Worm (Caenorhabditis elegans): ENCODE data around the gene F44G4.7.

Gene F44G4.7

DNA sequence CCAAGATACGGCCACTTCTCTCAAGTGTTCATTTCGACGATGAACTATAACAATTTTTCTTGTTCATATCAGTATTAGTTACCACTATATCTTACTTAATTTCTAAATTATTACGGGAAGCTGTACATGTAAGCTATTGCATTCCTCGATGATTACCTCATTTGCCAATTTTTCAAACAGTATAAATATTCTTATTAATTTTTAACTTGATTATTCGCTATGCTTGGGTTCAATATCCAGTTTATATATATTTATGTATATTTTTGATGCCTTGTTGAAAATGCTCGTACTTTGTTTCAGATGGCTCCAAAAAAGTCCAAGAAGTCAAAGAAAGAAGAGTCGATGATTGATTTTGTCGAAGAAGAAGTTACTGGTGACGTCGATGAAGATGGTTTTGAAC lies 10.6 kb downstream of the F44G4.7 start, which contains the start of gene F44G4.1:
Gene F44G4.1, plus strand, starts transcription at position 301 of the 400 bp plus-strand sequence.
- TF ChIP-seq fkh-4 (tag; optimal IDR thresholded peaks at IDR 0.05; ENCODE audit: borderline replicate concordance) (no peak), snu-23 (GFP tag; optimal IDR thresholded peaks at IDR 0.05) (no peak), unc-98 (GFP tag; IDR thresholded peaks at IDR 0.05) (no peak), nhr-237 (tag; optimal IDR thresholded peaks at IDR 0.05) (no peak), nhr-84 (tag; optimal IDR thresholded peaks at IDR 0.05) (no peak)

DNA sequence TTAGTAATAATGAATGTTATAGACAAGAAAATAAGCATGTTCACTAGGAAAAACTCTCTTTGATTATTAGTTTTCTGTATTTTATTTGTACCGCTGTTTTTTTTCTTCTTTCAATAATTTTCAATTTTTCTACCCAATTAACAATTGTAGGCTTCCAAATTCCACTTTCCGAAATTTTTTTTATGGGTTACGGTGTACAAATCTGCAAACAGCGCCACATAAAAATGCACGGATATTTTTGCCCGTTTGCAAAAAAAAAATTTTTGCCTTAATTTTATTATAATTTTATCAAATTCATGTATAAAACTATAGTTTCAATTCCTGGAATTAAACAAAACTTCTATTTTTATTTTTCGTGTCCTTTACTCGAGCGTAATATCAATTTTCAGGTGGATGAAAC lies 12.2 kb downstream of the F44G4.7 start, which contains the start of gene ooc-5:
Gene ooc-5, plus strand, starts transcription at position 381 of the 400 bp plus-strand sequence.
- peak in 1 of 2 experiments; percentile 5 for TF ChIP-seq efl-1 (optimal IDR thresholded peaks at IDR 0.05)
- TF ChIP-seq efl-1 (GFP tag; optimal IDR thresholded peaks at IDR 0.05 in 1 of 2): peak in 1 of 2 experiments; percentile 8
- peak; percentile 74 for TF ChIP-seq F16B12.6 (tag; optimal IDR thresholded peaks at IDR 0.05)
- TF ChIP-seq aly-2 (tag; optimal IDR thresholded peaks at IDR 0.05): no peak
- no peak for TF ChIP-seq nhr-19 (GFP tag; conservative IDR thresholded peaks at IDR 0.05)
- peak; percentile 28 for TF ChIP-seq mep-1 (tag; optimal IDR thresholded peaks at IDR 0.05)
- peak; percentile 84 to 97 for TF ChIP-seq lsy-2 (tag; optimal IDR thresholded peaks at IDR 0.05)
- peak; percentile 1 for TF ChIP-seq skn-1 (tag; optimal IDR thresholded peaks at IDR 0.05)
- TF ChIP-seq dpl-1 (GFP tag; optimal IDR thresholded peaks at IDR 0.05): peak in 2 of 3 experiments; percentile 8 to 41

DNA sequence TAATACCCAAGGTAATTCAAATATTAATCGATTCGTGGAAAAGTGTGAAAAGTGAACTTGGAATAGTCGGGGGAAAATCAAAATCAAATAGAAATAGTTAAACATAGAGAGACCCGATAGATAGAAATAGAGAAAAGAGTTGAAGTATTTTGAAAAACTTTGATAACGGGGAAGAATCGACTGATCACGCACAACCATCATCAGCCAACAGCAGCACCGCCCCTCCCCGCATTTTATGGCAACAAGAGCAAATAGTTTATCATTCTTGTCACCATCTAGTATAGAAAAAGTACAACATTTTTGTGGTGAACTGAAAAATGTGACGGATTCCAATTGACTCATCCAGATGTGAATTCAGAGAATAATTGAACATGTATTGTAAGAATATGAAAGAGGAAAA lies 13.4 kb downstream of the F44G4.7 start:
- no peak for TF ChIP-seq efl-1 (optimal IDR thresholded peaks at IDR 0.05)
- TF ChIP-seq efl-1 (GFP tag; optimal IDR thresholded peaks at IDR 0.05 in 1 of 2): peak in 1 of 2 experiments; percentile 49
- peak in 1 of 2 experiments; percentile 31 for TF ChIP-seq lin-35 (GFP tag; optimal IDR thresholded peaks at IDR 0.05)
- TF ChIP-seq vab-15 (tag; optimal IDR thresholded peaks at IDR 0.05): no peak

DNA sequence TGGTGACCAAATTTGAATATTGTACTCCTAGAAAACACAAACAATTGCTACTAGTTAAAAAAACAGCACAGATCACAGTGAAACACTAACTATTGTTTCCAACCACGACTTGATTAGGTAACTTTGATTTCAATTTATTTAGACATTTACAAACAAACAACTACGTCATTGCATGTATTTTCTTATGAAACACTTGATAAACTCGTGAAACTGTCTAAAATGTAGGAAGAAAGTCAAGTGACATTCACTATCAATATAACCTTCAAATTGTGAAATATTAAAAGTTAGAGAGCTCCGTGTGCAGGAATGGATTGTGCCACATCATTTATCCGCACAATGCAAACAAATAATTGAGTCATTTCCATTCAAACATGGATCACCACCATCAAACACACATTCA lies 14.7 kb downstream of the F44G4.7 start:
- peak in 1 of 2 experiments; percentile 20 for TF ChIP-seq lin-35 (GFP tag; optimal IDR thresholded peaks at IDR 0.05)
- TF ChIP-seq elt-2 (tag; optimal IDR thresholded peaks at IDR 0.05): peak; percentile 19
- no peak for TF ChIP-seq nhr-71 (tag; optimal IDR thresholded peaks at IDR 0.05)
- peak; percentile 1 for TF ChIP-seq hpl-2 (GFP tag; optimal IDR thresholded peaks at IDR 0.05)

DNA sequence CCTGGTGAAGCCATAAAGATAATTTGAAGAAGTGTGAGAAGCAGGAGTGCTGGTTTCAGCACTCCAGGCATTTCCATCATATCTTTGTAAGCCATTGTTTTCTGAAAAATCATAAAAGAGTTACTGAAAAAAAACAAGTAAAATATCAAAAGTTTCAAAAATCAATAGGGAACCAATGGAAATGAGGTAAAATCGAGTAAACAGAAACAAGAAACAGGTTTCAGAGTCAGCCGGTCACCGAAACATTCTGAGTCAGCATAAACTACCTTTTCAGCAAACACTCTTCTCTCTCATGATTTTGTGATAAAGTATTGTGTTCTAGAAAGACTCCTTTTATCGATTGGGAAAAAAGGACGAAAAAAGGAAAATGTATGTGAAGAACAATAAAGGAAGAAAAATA lies 15.5 kb downstream of the F44G4.7 start, which contains the start of gene C18E9.9:
Gene C18E9.9, minus strand, starts transcription at position 101 of the 400 bp plus-strand sequence.
- TF ChIP-seq tbx-2 (tag; optimal IDR thresholded peaks at IDR 0.05): no peak
- no peak for TF ChIP-seq elt-3 (tag; optimal IDR thresholded peaks at IDR 0.05)
- TF ChIP-seq egl-27 (tag; optimal IDR thresholded peaks at IDR 0.05): no peak
- TF ChIP-seq skn-1 (tag; optimal IDR thresholded peaks at IDR 0.05): no peak
- TF ChIP-seq lin-35 (GFP tag; optimal IDR thresholded peaks at IDR 0.05): no peak
- no peak for TF ChIP-seq unc-62 (GFP tag; optimal IDR thresholded peaks at IDR 0.05)
- TF ChIP-seq vab-15 (tag; optimal IDR thresholded peaks at IDR 0.05): no peak
- no peak for TF ChIP-seq C04F5.9 (tag; optimal IDR thresholded peaks at IDR 0.05)
- TF ChIP-seq ama-1 (optimal IDR thresholded peaks at IDR 0.05): no peak
- no peak for TF ChIP-seq efl-1 (optimal IDR thresholded peaks at IDR 0.05)
- no peak for TF ChIP-seq efl-1 (GFP tag; optimal IDR thresholded peaks at IDR 0.05 in 1 of 2)
- TF ChIP-seq ceh-8 (GFP tag; optimal IDR thresholded peaks at IDR 0.05): no peak
- TF ChIP-seq xbp-1 (tag; optimal IDR thresholded peaks at IDR 0.05): no peak
- no peak for TF ChIP-seq lir-3 (tag; optimal IDR thresholded peaks at IDR 0.05; ENCODE audit: poor library complexity)

DNA sequence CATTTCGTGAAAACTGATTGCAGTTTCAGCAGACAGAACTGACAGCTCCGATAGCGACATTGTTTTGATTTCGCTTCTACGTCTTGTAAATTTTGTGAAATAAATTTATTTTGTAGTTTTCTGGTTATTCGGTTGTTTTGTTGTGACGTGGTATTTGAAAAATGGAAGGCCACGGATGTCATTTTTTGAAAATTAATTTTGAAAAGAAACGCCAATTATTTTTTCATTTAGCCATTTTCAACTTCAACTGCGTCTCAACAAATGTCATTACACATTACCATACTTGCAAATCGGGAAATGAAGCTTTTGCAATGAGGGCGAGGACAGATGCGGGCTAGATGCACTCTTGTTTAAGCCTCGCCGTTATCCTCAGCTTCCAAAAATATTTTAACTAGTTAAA lies 17.0 kb downstream of the F44G4.7 start, which contains the start of gene C18E9.8:
Gene C18E9.8, minus strand, starts transcription at position 101 of the 400 bp plus-strand sequence.
- TF ChIP-seq unc-98 (GFP tag; IDR thresholded peaks at IDR 0.05): no peak
- no peak for TF ChIP-seq sup-37 (GFP tag; optimal IDR thresholded peaks at IDR 0.05)
- no peak for TF ChIP-seq hlh-4 (tag; optimal IDR thresholded peaks at IDR 0.05)
- no peak for TF ChIP-seq unc-30 (tag; optimal IDR thresholded peaks at IDR 0.05)
- no peak for TF ChIP-seq pqm-1 (tag; optimal IDR thresholded peaks at IDR 0.05)
- TF ChIP-seq ama-1 (optimal IDR thresholded peaks at IDR 0.05): peak; percentile 32
- no peak for TF ChIP-seq elt-2 (tag; optimal IDR thresholded peaks at IDR 0.05)
- peak in 1 of 2 experiments; percentile 9 for TF ChIP-seq lin-35 (GFP tag; optimal IDR thresholded peaks at IDR 0.05)
- no peak for TF ChIP-seq isw-1 (GFP tag; IDR thresholded peaks at IDR 0.05)
- no peak for TF ChIP-seq efl-1 (optimal IDR thresholded peaks at IDR 0.05)
- no peak for TF ChIP-seq efl-1 (GFP tag; optimal IDR thresholded peaks at IDR 0.05 in 1 of 2)
- no peak for TF ChIP-seq grh-1 (GFP tag; IDR thresholded peaks at IDR 0.05)
- no peak for TF ChIP-seq zag-1 (tag; optimal IDR thresholded peaks at IDR 0.05)
- TF ChIP-seq ets-5 (GFP tag; IDR thresholded peaks at IDR 0.05): no peak
- no peak for TF ChIP-seq F16B12.6 (tag; optimal IDR thresholded peaks at IDR 0.05)
- TF ChIP-seq lin-15B (tag; optimal IDR thresholded peaks at IDR 0.05): no peak
- no peak for TF ChIP-seq ceh-63 (GFP tag; optimal IDR thresholded peaks at IDR 0.05)
- no peak for TF ChIP-seq egl-27 (tag; optimal IDR thresholded peaks at IDR 0.05)

Data from whole organism, L1 larva.